Fruit fly (Drosophila melanogaster) whole organism, embryonic: Measurements from ENCODE around the gene CG4615.
A peak's percentile ranks its signal among the peaks of the same experiment; 100 is the strongest.

Source experiments
- Antp ChIP-seq: fragments of 200-800 bp; sonication (Bioruptor generic); optimal IDR thresholded peaks from 3 replicates; lab custom pipeline; 2016; ENCODE audit warnings: missing biosample characterization, missing genetic modification characterization
- CG11504 ChIP-seq: fragments of 200-800 bp; sonication (Bioruptor generic); optimal IDR thresholded peaks from 3 replicates; lab custom pipeline; 2019; ENCODE audit warnings: missing biosample characterization, mild to moderate bottlenecking, missing genetic modification characterization, moderate library complexity
- CG12299 ChIP-seq: fragments of 200-800 bp; sonication (Bioruptor generic); optimal IDR thresholded peaks from 2 replicates; lab custom pipeline; 2018; ENCODE audit warnings: missing biosample characterization, mild to moderate bottlenecking, missing genetic modification characterization
- CG13287 ChIP-seq: fragments of 200-800 bp; sonication (Bioruptor generic); IDR thresholded peaks from 2 replicates; pipeline ENCODE4 v1.3.6; 2022; ENCODE audit warnings: missing biosample characterization, missing genetic modification characterization; ENCODE audit not compliant: partially characterized antibody
- CG14050 ChIP-seq: fragments of 200-800 bp; sonication (Bioruptor generic); IDR thresholded peaks from 3 replicates; pipeline ENCODE4 v1.3.6; 2022; ENCODE audit warnings: missing biosample characterization, missing genetic modification characterization
- CG15696 ChIP-seq: fragments of 200-800 bp; sonication (Bioruptor generic); optimal IDR thresholded peaks from 2 replicates; lab custom pipeline; 2019; ENCODE audit warnings: missing biosample characterization, mild to moderate bottlenecking, missing genetic modification characterization, moderate library complexity
- CG1603 ChIP-seq: fragments of 200-800 bp; sonication (Bioruptor generic); optimal IDR thresholded peaks from 2 replicates; lab custom pipeline; 2019; ENCODE audit warnings: missing biosample characterization, mild to moderate bottlenecking, missing genetic modification characterization, moderate library complexity
- CG17361 ChIP-seq: fragments of 200-800 bp; sonication (Bioruptor generic); IDR thresholded peaks from 3 replicates; pipeline ENCODE4 v1.3.6; 2022; ENCODE audit warnings: missing biosample characterization, missing genetic modification characterization
- CG17385 ChIP-seq: fragments of 200-800 bp; sonication (Bioruptor generic); optimal IDR thresholded peaks from 3 replicates; lab custom pipeline; 2018; ENCODE audit warnings: missing biosample characterization, mild to moderate bottlenecking, missing genetic modification characterization
- CG17612 ChIP-seq: fragments of 200-800 bp; sonication (Bioruptor generic); IDR thresholded peaks from 2 replicates; pipeline ENCODE4 v1.3.6; 2022; ENCODE audit warnings: missing biosample characterization, missing genetic modification characterization
- CG17912 ChIP-seq: fragments of 200-800 bp; sonication (Bioruptor generic); optimal IDR thresholded peaks from 2 replicates; lab custom pipeline; 2018; ENCODE audit warnings: missing biosample characterization, mild to moderate bottlenecking, missing genetic modification characterization
- CG2712 ChIP-seq: fragments of 200-800 bp; optimal IDR thresholded peaks from 3 replicates; lab custom pipeline; 2019; ENCODE audit warnings: missing biosample characterization, mild to moderate bottlenecking, missing genetic modification characterization, moderate library complexity
- CG4328 ChIP-seq: fragments of 200-800 bp; sonication (Bioruptor generic); optimal IDR thresholded peaks from 3 replicates; lab custom pipeline; 2017; ENCODE audit warnings: missing biosample characterization, missing genetic modification reagents, missing genetic modification characterization
- CG6689 ChIP-seq: fragments of 200-800 bp; sonication (Bioruptor generic); IDR thresholded peaks from 2 replicates; pipeline ENCODE4 v1.3.6; 2022; ENCODE audit warnings: missing biosample characterization, missing genetic modification characterization
- CG7839 ChIP-seq: fragments of 200-800 bp; sonication (Bioruptor generic); optimal IDR thresholded peaks from 3 replicates; lab custom pipeline; 2018; ENCODE audit warnings: missing biosample characterization, mild to moderate bottlenecking, missing genetic modification characterization, moderate library complexity
- CG8089 ChIP-seq: fragments of 200-800 bp; sonication (Bioruptor generic); optimal IDR thresholded peaks from 3 replicates; lab custom pipeline; 2016; ENCODE audit warnings: missing biosample characterization, missing genetic modification characterization
- CG8388 ChIP-seq: fragments of 200-800 bp; sonication (Bioruptor generic); optimal IDR thresholded peaks from 2 replicates; lab custom pipeline; 2019; ENCODE audit warnings: missing biosample characterization, mild to moderate bottlenecking, missing genetic modification characterization, moderate library complexity
- CG9797 ChIP-seq: fragments of 200-800 bp; sonication (Bioruptor generic); optimal IDR thresholded peaks from 3 replicates; lab custom pipeline; 2018; ENCODE audit warnings: missing biosample characterization, mild to moderate bottlenecking, missing genetic modification characterization
- CoRest ChIP-seq: fragments of 200-800 bp; sonication (Bioruptor generic); optimal IDR thresholded peaks from 3 replicates; lab custom pipeline; 2018; ENCODE audit warnings: missing biosample characterization, mild to moderate bottlenecking, missing genetic modification characterization, moderate library complexity
- Dad ChIP-seq: fragments of 200-800 bp; sonication (Bioruptor generic); optimal IDR thresholded peaks from 3 replicates; lab custom pipeline; 2016; ENCODE audit warnings: missing biosample characterization, missing genetic modification characterization
- Elba2 ChIP-seq: fragments of 200-800 bp; sonication (Bioruptor generic); optimal IDR thresholded peaks from 3 replicates; lab custom pipeline; 2016; ENCODE audit warnings: missing biosample characterization, missing genetic modification characterization
- H2.0 ChIP-seq: fragments of 200-800 bp; sonication (Bioruptor generic); IDR thresholded peaks from 2 replicates; pipeline ENCODE4 v1.3.6; 2022; ENCODE audit warnings: missing biosample characterization, missing genetic modification characterization
- HLH3B ChIP-seq: fragments of 200-800 bp; sonication (Bioruptor generic); IDR thresholded peaks from 2 replicates; pipeline ENCODE4 v1.3.6; 2022; ENCODE audit warnings: missing biosample characterization, missing genetic modification characterization
- Hsf ChIP-seq: fragments of 200-800 bp; sonication (Bioruptor generic); optimal IDR thresholded peaks from 3 replicates; lab custom pipeline; 2016; ENCODE audit warnings: missing biosample characterization, missing genetic modification characterization
- MTF-1 ChIP-seq: fragments of 200-800 bp; sonication (Bioruptor generic); optimal IDR thresholded peaks from 2 replicates; lab custom pipeline; 2018; ENCODE audit warnings: missing biosample characterization, mild to moderate bottlenecking, missing genetic modification characterization, borderline replicate concordance
- Meics ChIP-seq: fragments of 200-800 bp; sonication (Bioruptor generic); optimal IDR thresholded peaks from 2 replicates; lab custom pipeline; 2017; ENCODE audit warnings: missing biosample characterization, mild to moderate bottlenecking, missing genetic modification characterization
- Nf-YB ChIP-seq: fragments of 200-800 bp; sonication (Bioruptor generic); optimal IDR thresholded peaks from 3 replicates; lab custom pipeline; 2019; ENCODE audit warnings: missing biosample characterization, mild to moderate bottlenecking, missing genetic modification characterization, moderate library complexity
- NfI ChIP-seq: fragments of 200-800 bp; sonication (Bioruptor generic); optimal IDR thresholded peaks from 3 replicates; lab custom pipeline; 2018; ENCODE audit warnings: missing biosample characterization, mild to moderate bottlenecking, missing genetic modification characterization, moderate library complexity
- Ravus ChIP-seq: fragments of 200-800 bp; sonication (Bioruptor generic); IDR thresholded peaks from 2 replicates; pipeline ENCODE4 v1.3.6; 2022; ENCODE audit warnings: missing biosample characterization, missing genetic modification characterization
- Rx ChIP-seq: fragments of 200-800 bp; sonication (Bioruptor generic); IDR thresholded peaks from 2 replicates; pipeline ENCODE4 v1.3.6; 2022; ENCODE audit warnings: missing biosample characterization, missing genetic modification characterization
- Six4 ChIP-seq: fragments of 200-800 bp; sonication (Bioruptor generic); optimal IDR thresholded peaks from 2 replicates; lab custom pipeline; 2016; ENCODE audit warnings: missing biosample characterization, missing genetic modification characterization
- Spps ChIP-seq: fragments of 200-800 bp; sonication (Bioruptor generic); optimal IDR thresholded peaks from 2 replicates; lab custom pipeline; 2018; ENCODE audit warnings: missing biosample characterization, mild to moderate bottlenecking, missing genetic modification characterization
- Xrp1 ChIP-seq: fragments of 200-800 bp; sonication (Bioruptor generic); IDR thresholded peaks from 2 replicates; pipeline ENCODE4 v1.3.6; 2022; ENCODE audit warnings: missing biosample characterization, missing genetic modification characterization
- al ChIP-seq: fragments of 200-800 bp; sonication (Bioruptor generic); IDR thresholded peaks from 2 replicates; pipeline ENCODE4 v1.3.6; 2022; ENCODE audit warnings: missing biosample characterization, missing genetic modification characterization
- bbx ChIP-seq: fragments of 200-800 bp; sonication (Bioruptor generic); IDR thresholded peaks from 2 replicates; pipeline ENCODE4 v1.3.6; 2022; ENCODE audit warnings: missing biosample characterization, missing genetic modification characterization; ENCODE audit not compliant: partially characterized antibody
- bsh ChIP-seq, 2 experiments: fragments of 200-800 bp; sonication (Bioruptor generic); optimal IDR thresholded peaks; 2 replicates each; lab custom pipeline; 2017 to 2018; ENCODE audit warnings: mild to moderate bottlenecking in 2 of 2, missing biosample characterization in 2 of 2, missing genetic modification characterization in 2 of 2, moderate library complexity in 1 of 2
- da ChIP-seq: fragments of 200-800 bp; sonication (Bioruptor generic); optimal IDR thresholded peaks from 2 replicates; lab custom pipeline; 2016; ENCODE audit warnings: missing biosample characterization, missing genetic modification characterization
- dysf ChIP-seq: fragments of 200-800 bp; sonication (Bioruptor generic); IDR thresholded peaks from 3 replicates; pipeline ENCODE4 v1.3.6; 2022; ENCODE audit warnings: missing biosample characterization, missing genetic modification characterization
- ewg ChIP-seq: fragments of 200-800 bp; sonication (Bioruptor generic); optimal IDR thresholded peaks from 3 replicates; lab custom pipeline; 2017; ENCODE audit warnings: mild to moderate bottlenecking, missing biosample characterization, missing genetic modification reagents, missing genetic modification characterization
- gce ChIP-seq: fragments of 200-800 bp; sonication (Bioruptor generic); IDR thresholded peaks from 3 replicates; pipeline ENCODE4 v1.3.6; 2022; ENCODE audit warnings: missing biosample characterization, missing genetic modification characterization
- gem ChIP-seq: fragments of 200-800 bp; sonication (Bioruptor generic); optimal IDR thresholded peaks from 2 replicates; lab custom pipeline; 2019; ENCODE audit warnings: missing biosample characterization, mild to moderate bottlenecking, missing genetic modification characterization, moderate library complexity
- gsb-n ChIP-seq: fragments of 200-800 bp; sonication (Bioruptor generic); optimal IDR thresholded peaks from 3 replicates; lab custom pipeline; 2018; ENCODE audit warnings: missing biosample characterization, mild to moderate bottlenecking, missing genetic modification characterization
- inv ChIP-seq: fragments of 200-800 bp; sonication (Bioruptor generic); IDR thresholded peaks from 2 replicates; pipeline ENCODE4 v1.3.6; 2022; ENCODE audit warnings: missing biosample characterization, missing genetic modification characterization; ENCODE audit not compliant: partially characterized antibody
- klu ChIP-seq: fragments of 200-800 bp; sonication (Bioruptor generic); IDR thresholded peaks from 2 replicates; pipeline ENCODE4 v1.3.6; 2022; ENCODE audit warnings: missing biosample characterization, missing genetic modification characterization
- luna ChIP-seq: fragments of 200-800 bp; sonication (Bioruptor generic); optimal IDR thresholded peaks from 2 replicates; lab custom pipeline; 2016; ENCODE audit warnings: missing biosample characterization, missing genetic modification characterization
- nmo ChIP-seq: fragments of 200-800 bp; sonication (Bioruptor generic); optimal IDR thresholded peaks from 2 replicates; lab custom pipeline; 2018; ENCODE audit warnings: missing biosample characterization, mild to moderate bottlenecking, missing genetic modification characterization, moderate library complexity
- odd ChIP-seq: fragments of 200-800 bp; sonication (Bioruptor generic); optimal IDR thresholded peaks from 2 replicates; lab custom pipeline; 2017; ENCODE audit warnings: missing biosample characterization, mild to moderate bottlenecking, missing genetic modification characterization
- repo ChIP-seq: fragments of 200-800 bp; sonication (Bioruptor generic); optimal IDR thresholded peaks from 2 replicates; lab custom pipeline; 2016; ENCODE audit warnings: missing biosample characterization, missing genetic modification characterization
- salm ChIP-seq: fragments of 200-800 bp; sonication (Bioruptor generic); optimal IDR thresholded peaks from 2 replicates; lab custom pipeline; 2018; ENCODE audit warnings: missing biosample characterization, mild to moderate bottlenecking, missing genetic modification characterization
- trh ChIP-seq: fragments of 200-800 bp; sonication (Bioruptor generic); optimal IDR thresholded peaks from 2 replicates; lab custom pipeline; 2016; ENCODE audit warnings: missing biosample characterization, missing genetic modification characterization
- zfh1 ChIP-seq: fragments of 200-800 bp; sonication (Bioruptor generic); IDR thresholded peaks from 3 replicates; pipeline ENCODE4 v1.3.6; 2022; ENCODE audit warnings: missing biosample characterization, missing genetic modification characterization

CG4615 gene

dm6 chrX:7122002-7122401, 19.9 kb upstream of the CG4615 start (continued):
- TF ChIP-seq gem (peak; percentile 50), CG14050 (GFP tag; lab: Robert Waterston, UW) (no peak), CG8089 (GFP tag; lab: Kevin White, UChicago) (no peak), bbx (GFP tag; lab: Robert Waterston, UW) (no peak), HLH3B (GFP tag; lab: Robert Waterston, UW) (no peak), CG15696 (tag; lab: Kevin White, UChicago) (peak; percentile 10), gsb-n (tag; lab: Kevin White, UChicago) (peak; percentile 17), ewg (GFP tag; lab: Kevin White, UChicago) (no peak), CG7839 (tag; lab: Kevin White, UChicago) (peak; percentile 22), gce (GFP tag; lab: Robert Waterston, UW) (no peak), zfh1 (0 out of 3 replicates have a peak, but pooled peaks have one; percentile 10), Six4 (GFP tag; lab: Kevin White, UChicago) (no peak), Hsf (GFP tag; lab: Kevin White, UChicago) (peak; percentile 2), odd (GFP tag; lab: Kevin White, UChicago) (no peak), CG17612 (GFP tag; lab: Robert Waterston, UW) (no peak), CG8388 (GFP tag; lab: Kevin White, UChicago) (peak; percentile 19), CG1603 (peak; percentile 23), CG13287 (GFP tag; lab: Robert Waterston, UW) (no peak), Dad (GFP tag; lab: Kevin White, UChicago) (no peak), dysf (GFP tag; lab: Robert Waterston, UW) (no peak), Ravus (GFP tag; lab: Robert Waterston, UW) (no peak), H2.0 (no peak), salm (tag; lab: Kevin White, UChicago) (no peak), repo (GFP tag; lab: Kevin White, UChicago) (no peak), trh (GFP tag; lab: Kevin White, UChicago) (no peak), bsh (GFP tag; optimal IDR thresholded peaks at IDR 0.05; lab: Kevin White, UChicago) (peak in 1 of 2 experiments; percentile 43), CoRest (tag; lab: Kevin White, UChicago) (no peak), luna (no peak), CG17912 (GFP tag; lab: Kevin White, UChicago) (no peak), CG17361 (0 out of 3 replicates have a peak, but pooled peaks have one; percentile 29), Xrp1 (GFP tag; lab: Robert Waterston, UW) (peak; percentile 47; the same call in 1 of the 2 replicates), inv (GFP tag; lab: Robert Waterston, UW) (no peak), CG17385 (GFP tag; lab: Kevin White, UChicago) (no peak), Elba2 (GFP tag; lab: Kevin White, UChicago) (no peak), Spps (tag; lab: Kevin White, UChicago) (no peak), CG4328 (GFP tag; lab: Kevin White, UChicago) (no peak), Rx (no peak), CG2712 (peak; percentile 49), da (GFP tag; lab: Kevin White, UChicago) (no peak), MTF-1 (GFP tag; lab: Kevin White, UChicago) (no peak), klu (GFP tag; lab: Robert Waterston, UW) (no peak), al (GFP tag; lab: Robert Waterston, UW) (no peak), CG6689 (no peak), CG9797 (GFP tag; lab: Kevin White, UChicago) (no peak), CG11504 (tag; lab: Kevin White, UChicago) (peak; percentile 30), Nf-YB (GFP tag; lab: Kevin White, UChicago) (no peak), CG12299 (no peak), Meics (no peak), Antp (GFP tag; lab: Kevin White, UChicago) (no peak), NfI (GFP tag; lab: Kevin White, UChicago) (no peak), nmo (GFP tag; lab: Kevin White, UChicago) (peak; percentile 18)
